Worm (Caenorhabditis elegans): ENCODE data around the gene Y11D7A.3.

DNA sequence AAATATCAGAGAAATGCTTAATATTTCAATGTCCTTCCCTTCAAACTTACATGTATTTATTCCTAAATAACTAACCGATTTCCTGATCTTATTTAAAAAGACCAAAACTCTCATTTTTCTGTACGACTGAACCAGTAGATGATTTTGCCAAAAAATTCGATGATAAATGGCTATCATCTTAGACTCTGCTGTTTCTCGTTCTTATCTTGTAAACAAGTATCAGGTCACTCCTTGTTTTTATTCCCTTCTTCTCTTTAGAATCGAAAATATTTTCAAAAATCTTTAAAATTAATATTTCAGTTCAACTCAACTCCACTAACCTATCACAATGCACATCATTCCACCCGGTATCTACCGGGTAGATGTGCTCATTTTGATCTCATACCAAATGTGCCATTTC is 15.5 kb upstream of the Y11D7A.3 start, which contains the start of gene C46C2.2:
- TF ChIP-seq dao-5 (tag; optimal IDR thresholded peaks at IDR 0.05) (no peak), him-1 (tag; optimal IDR thresholded peaks at IDR 0.05) (no peak)

Data from whole organism, L4/young adult.